Fruit fly (Drosophila melanogaster): Measurements from ENCODE around the gene rumi.

- TF ChIP-seq pan (optimal IDR thresholded peaks at IDR 0.05) (no peak), psq (optimal IDR thresholded peaks at IDR 0.05) (no peak), Dll (optimal IDR thresholded peaks at IDR 0.05) (no peak)
These were observed 29.5 kb downstream of the rumi start, which contains the start of gene wge for dm6 chr3R:22720808-22721306.

Data from whole organism.